Fruit fly (Drosophila melanogaster): ENCODE measurements around the gene Rab23.

Rab23 gene

dm6 chr3R:5668928-5669739, 16.1 kb downstream of the Rab23 start, which contains the start of the genes Xe7 and Atg17 (continued):
- TF ChIP-seq lola (GFP tag; optimal IDR thresholded peaks at IDR 0.05) (no peak), Vsx2 (GFP tag; optimal IDR thresholded peaks at IDR 0.05; ENCODE audit: partially characterized antibody) (no peak), usp (GFP tag; optimal IDR thresholded peaks at IDR 0.05) (no peak), tai (GFP tag; optimal IDR thresholded peaks at IDR 0.05) (no peak), Jra (GFP tag; optimal IDR thresholded peaks at IDR 0.05) (peak; percentile 66), N (GFP tag; optimal IDR thresholded peaks at IDR 0.05) (no peak)

dm6 chr3R:5660198-5660893, 24.9 kb downstream of the Rab23 start, which contains the start of gene Wdr33:
Wdr33 (plus strand) TSS chr3R:5660635.
- peak; percentile 45 for TF ChIP-seq woc (GFP tag; optimal IDR thresholded peaks at IDR 0.05)
- peak; percentile 64 for TF ChIP-seq HLH106 (tag; optimal IDR thresholded peaks at IDR 0.05)
- no peak for TF ChIP-seq OdsH (GFP tag; optimal IDR thresholded peaks at IDR 0.05)
- peak; percentile 34 for TF ChIP-seq Hr83 (GFP tag; optimal IDR thresholded peaks at IDR 0.05; ENCODE audit: poor library complexity, severe bottlenecking)
- TF ChIP-seq pan (optimal IDR thresholded peaks at IDR 0.05) = no peak
- TF ChIP-seq GATAd (GFP tag; optimal IDR thresholded peaks at IDR 0.05) = no peak
- TF ChIP-seq jim (GFP tag; optimal IDR thresholded peaks at IDR 0.05) = no peak
- peak in 1 of 2 experiments; percentile 51 for TF ChIP-seq foxo (GFP tag; optimal IDR thresholded peaks at IDR 0.05)
- peak; percentile 22 for TF ChIP-seq fru (GFP tag; optimal IDR thresholded peaks at IDR 0.05)
- TF ChIP-seq lola (GFP tag; optimal IDR thresholded peaks at IDR 0.05) = no peak
- peak; percentile 29 for TF ChIP-seq rgr (GFP tag; optimal IDR thresholded peaks at IDR 0.05)
- TF ChIP-seq CG9705 (GFP tag; optimal IDR thresholded peaks at IDR 0.05) = peak; percentile 49
- TF ChIP-seq Sp1 (GFP tag; optimal IDR thresholded peaks at IDR 0.05) = peak; percentile 22
- TF ChIP-seq CG32264 (GFP tag; optimal IDR thresholded peaks at IDR 0.05) = no peak

- TF ChIP-seq brk (GFP tag; optimal IDR thresholded peaks at IDR 0.05) = no peak
- no peak for TF ChIP-seq CG32264 (GFP tag; optimal IDR thresholded peaks at IDR 0.05)
- no peak for TF ChIP-seq CG9705 (GFP tag; optimal IDR thresholded peaks at IDR 0.05)
- TF ChIP-seq Hr83 (GFP tag; optimal IDR thresholded peaks at IDR 0.05; ENCODE audit: poor library complexity, severe bottlenecking) = peak; percentile 36
- TF ChIP-seq fru (GFP tag; optimal IDR thresholded peaks at IDR 0.05) = no peak
- TF ChIP-seq Mio (GFP tag; optimal IDR thresholded peaks at IDR 0.05) = no peak
- no peak for TF ChIP-seq Abd-B (GFP tag; optimal IDR thresholded peaks at IDR 0.05)
- TF ChIP-seq Myc (optimal IDR thresholded peaks at IDR 0.05) = no peak
- TF ChIP-seq woc (GFP tag; optimal IDR thresholded peaks at IDR 0.05) = no peak
- no peak for TF ChIP-seq Hr78 (GFP tag; optimal IDR thresholded peaks at IDR 0.05)
- no peak for TF ChIP-seq sage (GFP tag; optimal IDR thresholded peaks at IDR 0.05)
- TF ChIP-seq Jra (GFP tag; optimal IDR thresholded peaks at IDR 0.05) = peak; percentile 6
- no peak for TF ChIP-seq Sp1 (GFP tag; optimal IDR thresholded peaks at IDR 0.05)
- TF ChIP-seq Dif (GFP tag; optimal IDR thresholded peaks at IDR 0.05; ENCODE audit: partially characterized antibody) = no peak
- TF ChIP-seq pan (optimal IDR thresholded peaks at IDR 0.05) = no peak
- TF ChIP-seq Hnf4 (GFP tag; optimal IDR thresholded peaks at IDR 0.05) = peak; percentile 10
- TF ChIP-seq usp (GFP tag; optimal IDR thresholded peaks at IDR 0.05) = no peak
- no peak for TF ChIP-seq GATAd (GFP tag; optimal IDR thresholded peaks at IDR 0.05)
Observed at dm6 chr3R:5659829-5660197, 25.4 kb downstream of the Rab23 start, which contains the start of gene CG2182. CG2182 (minus strand) TSS chr3R:5659912.

dm6 chr3R:5658984-5659802, 26.0 kb downstream of the Rab23 start:
- no peak for TF ChIP-seq sv (GFP tag; optimal IDR thresholded peaks at IDR 0.05)
- TF ChIP-seq Hr83 (GFP tag; optimal IDR thresholded peaks at IDR 0.05; ENCODE audit: poor library complexity, severe bottlenecking) = peak; percentile 36
- no peak for TF ChIP-seq dmrt93B (GFP tag; optimal IDR thresholded peaks at IDR 0.05)
- TF ChIP-seq psq (GFP tag; optimal IDR thresholded peaks at IDR 0.05) = peak; percentile 3
- no peak for TF ChIP-seq Mio (GFP tag; optimal IDR thresholded peaks at IDR 0.05)
- TF ChIP-seq OdsH (GFP tag; optimal IDR thresholded peaks at IDR 0.05) = peak; percentile 5
- no peak for TF ChIP-seq Rel (GFP tag; optimal IDR thresholded peaks at IDR 0.05)
- no peak for TF ChIP-seq Rel (tag; optimal IDR thresholded peaks at IDR 0.05)
- peak; percentile 29 for TF ChIP-seq fru (GFP tag; optimal IDR thresholded peaks at IDR 0.05)
- no peak for TF ChIP-seq jim (GFP tag; optimal IDR thresholded peaks at IDR 0.05)
- no peak for TF ChIP-seq Myc (optimal IDR thresholded peaks at IDR 0.05)
- TF ChIP-seq h (GFP tag; optimal IDR thresholded peaks at IDR 0.05) = peak; percentile 39
- TF ChIP-seq Hnf4 (GFP tag; optimal IDR thresholded peaks at IDR 0.05) = peak; percentile 15
- peak; percentile 2 for TF ChIP-seq rgr (GFP tag; optimal IDR thresholded peaks at IDR 0.05)
- TF ChIP-seq foxo (GFP tag; optimal IDR thresholded peaks at IDR 0.05) = peak in 1 of 2 experiments; percentile 20

Measured in whole organism, wandering third instar larva.